Worm (Caenorhabditis elegans): ENCODE measurements around the gene R05C11.4.

ce11 chrIV:2077159-2077835 is 26.0 kb downstream of the R05C11.4 start:
- TF ChIP-seq ceh-39 (tag; optimal IDR thresholded peaks at IDR 0.05) (no peak), sptf-1 (tag; optimal IDR thresholded peaks at IDR 0.05) (no peak), ztf-11 (tag; optimal IDR thresholded peaks at IDR 0.05) (no peak), elt-1 (tag; optimal IDR thresholded peaks at IDR 0.05; ENCODE audit: borderline replicate concordance, insufficient read depth) (no peak), nhr-12 (tag; optimal IDR thresholded peaks at IDR 0.05) (no peak), unc-120 (tag; optimal IDR thresholded peaks at IDR 0.05; ENCODE audit: poor library complexity, severe bottlenecking) (no peak), unc-39 (tag; optimal IDR thresholded peaks at IDR 0.05) (no peak), elt-3 (tag; optimal IDR thresholded peaks at IDR 0.05) (no peak), unc-62 (GFP tag; optimal IDR thresholded peaks at IDR 0.05) (no peak)
